Fruit fly (Drosophila melanogaster) whole organism, embryonic: ENCODE measurements around the gene ClC-c.

ENCODE experiments used
- Antp ChIP-seq: fragments of 200-800 bp; sonication (Bioruptor generic); optimal IDR thresholded peaks from 3 replicates; lab custom pipeline; 2016; ENCODE audit warnings: missing biosample characterization, missing genetic modification characterization
- Atf6 ChIP-seq: fragments of 200-800 bp; sonication (Bioruptor generic); IDR thresholded peaks from 2 replicates; pipeline ENCODE4 v1.3.6; 2022; ENCODE audit warnings: missing biosample characterization, missing genetic modification characterization
- B-H2 ChIP-seq: fragments of 200-800 bp; sonication (Bioruptor generic); optimal IDR thresholded peaks from 2 replicates; lab custom pipeline; 2018; ENCODE audit warnings: missing biosample characterization, mild to moderate bottlenecking, missing genetic modification characterization
- Bgb ChIP-seq: fragments of 200-800 bp; sonication (Bioruptor generic); IDR thresholded peaks from 2 replicates; pipeline ENCODE4 v1.3.6; 2022; ENCODE audit warnings: missing biosample characterization, missing genetic modification characterization; ENCODE audit not compliant: partially characterized antibody
- BtbVII ChIP-seq: fragments of 200-800 bp; sonication (Bioruptor generic); optimal IDR thresholded peaks from 3 replicates; lab custom pipeline; 2017; ENCODE audit warnings: missing biosample characterization, mild to moderate bottlenecking, missing genetic modification characterization
- CG10543 ChIP-seq: fragments of 200-800 bp; sonication (Bioruptor generic); optimal IDR thresholded peaks from 3 replicates; lab custom pipeline; 2017; ENCODE audit warnings: missing biosample characterization, mild to moderate bottlenecking, missing genetic modification characterization, moderate library complexity
- CG11723 ChIP-seq: fragments of 200-800 bp; sonication (Bioruptor generic); optimal IDR thresholded peaks from 2 replicates; lab custom pipeline; 2017; ENCODE audit warnings: missing biosample characterization, mild to moderate bottlenecking, missing genetic modification characterization
- CG13624 ChIP-seq: fragments of 200-800 bp; sonication (Bioruptor generic); optimal IDR thresholded peaks from 2 replicates; lab custom pipeline; 2016; ENCODE audit warnings: missing biosample characterization, missing genetic modification characterization
- CG16815 ChIP-seq: fragments of 200-800 bp; sonication (Bioruptor generic); optimal IDR thresholded peaks from 3 replicates; lab custom pipeline; 2017; ENCODE audit warnings: missing biosample characterization, mild to moderate bottlenecking, missing genetic modification characterization
- CG1792 ChIP-seq: fragments of 200-800 bp; sonication (Bioruptor generic); optimal IDR thresholded peaks from 2 replicates; lab custom pipeline; 2016; ENCODE audit warnings: missing biosample characterization, missing genetic modification characterization
- CG2129 ChIP-seq: fragments of 200-800 bp; sonication (Bioruptor generic); IDR thresholded peaks from 2 replicates; pipeline ENCODE4 v1.3.6; 2022; ENCODE audit warnings: missing biosample characterization, missing genetic modification characterization; ENCODE audit not compliant: partially characterized antibody
- CG3281 ChIP-seq: fragments of 200-800 bp; sonication (Bioruptor generic); optimal IDR thresholded peaks from 3 replicates; lab custom pipeline; 2017; ENCODE audit warnings: missing biosample characterization, mild to moderate bottlenecking, missing genetic modification characterization
- CG34422 ChIP-seq: fragments of 200-800 bp; sonication (Bioruptor generic); IDR thresholded peaks from 3 replicates; pipeline ENCODE4 v1.3.6; 2022; ENCODE audit warnings: missing biosample characterization, missing genetic modification characterization
- CG6854 ChIP-seq: fragments of 200-800 bp; sonication (Bioruptor generic); optimal IDR thresholded peaks from 3 replicates; lab custom pipeline; 2017; ENCODE audit warnings: missing biosample characterization, mild to moderate bottlenecking, missing genetic modification characterization
- CG7271 ChIP-seq: fragments of 200-800 bp; sonication (Bioruptor generic); optimal IDR thresholded peaks from 2 replicates; lab custom pipeline; 2018; ENCODE audit warnings: missing biosample characterization, mild to moderate bottlenecking, missing genetic modification characterization, moderate library complexity
- CG8359 ChIP-seq: fragments of 200-800 bp; sonication (Bioruptor generic); optimal IDR thresholded peaks from 2 replicates; lab custom pipeline; 2017; ENCODE audit warnings: missing biosample characterization, mild to moderate bottlenecking, missing genetic modification characterization, borderline replicate concordance
- CG8388 ChIP-seq: fragments of 200-800 bp; sonication (Bioruptor generic); optimal IDR thresholded peaks from 2 replicates; lab custom pipeline; 2019; ENCODE audit warnings: missing biosample characterization, mild to moderate bottlenecking, missing genetic modification characterization, moderate library complexity
- CG8765 ChIP-seq: fragments of 200-800 bp; sonication (Bioruptor generic); IDR thresholded peaks from 2 replicates; pipeline ENCODE4 v1.3.6; 2022; ENCODE audit warnings: missing biosample characterization, missing genetic modification characterization
- CG9215 ChIP-seq: fragments of 200-800 bp; sonication (Bioruptor generic); IDR thresholded peaks from 2 replicates; pipeline ENCODE4 v1.3.6; 2022; ENCODE audit warnings: missing biosample characterization, missing genetic modification characterization
- CkIIα-i1 ChIP-seq: fragments of 200-800 bp; sonication (Bioruptor generic); IDR thresholded peaks from 2 replicates; pipeline ENCODE4 v1.3.6; 2022; ENCODE audit warnings: missing biosample characterization, missing genetic modification characterization
- Doc3 ChIP-seq: fragments of 200-800 bp; sonication (Bioruptor generic); IDR thresholded peaks from 3 replicates; pipeline ENCODE4 v1.3.6; 2022; ENCODE audit warnings: missing biosample characterization, missing genetic modification characterization; ENCODE audit not compliant: partially characterized antibody
- Lhr ChIP-seq: fragments of 200-800 bp; sonication (Bioruptor generic); optimal IDR thresholded peaks from 3 replicates; lab custom pipeline; 2017; ENCODE audit warnings: mild to moderate bottlenecking, missing biosample characterization, missing genetic modification reagents, missing genetic modification characterization
- Spps ChIP-seq: fragments of 200-800 bp; sonication (Bioruptor generic); optimal IDR thresholded peaks from 2 replicates; lab custom pipeline; 2018; ENCODE audit warnings: missing biosample characterization, mild to moderate bottlenecking, missing genetic modification characterization
- Usf ChIP-seq: fragments of 200-800 bp; sonication (Bioruptor generic); optimal IDR thresholded peaks from 2 replicates; lab custom pipeline; 2017; ENCODE audit warnings: missing genotype, missing biosample characterization, missing genetic modification characterization
- Xrp1 ChIP-seq: fragments of 200-800 bp; sonication (Bioruptor generic); IDR thresholded peaks from 2 replicates; pipeline ENCODE4 v1.3.6; 2022; ENCODE audit warnings: missing biosample characterization, missing genetic modification characterization
- al ChIP-seq: fragments of 200-800 bp; sonication (Bioruptor generic); IDR thresholded peaks from 2 replicates; pipeline ENCODE4 v1.3.6; 2022; ENCODE audit warnings: missing biosample characterization, missing genetic modification characterization
- ara ChIP-seq: fragments of 200-800 bp; sonication (Bioruptor generic); IDR thresholded peaks from 2 replicates; pipeline ENCODE4 v1.3.6; 2022; ENCODE audit warnings: missing biosample characterization, missing genetic modification characterization
- bsh ChIP-seq, 2 experiments: fragments of 200-800 bp; sonication (Bioruptor generic); optimal IDR thresholded peaks; 2 replicates each; lab custom pipeline; 2017 to 2018; ENCODE audit warnings: mild to moderate bottlenecking in 2 of 2, missing biosample characterization in 2 of 2, missing genetic modification characterization in 2 of 2, moderate library complexity in 1 of 2
- cg ChIP-seq: fragments of 200-800 bp; sonication (Bioruptor generic); optimal IDR thresholded peaks from 3 replicates; lab custom pipeline; 2019; ENCODE audit warnings: missing biosample characterization, mild to moderate bottlenecking, missing genetic modification characterization, moderate library complexity
- chinmo ChIP-seq: fragments of 200-800 bp; sonication (Bioruptor generic); IDR thresholded peaks from 4 replicates; pipeline ENCODE4 v1.3.6; 2022; ENCODE audit warnings: missing biosample characterization, missing genetic modification characterization; ENCODE audit not compliant: partially characterized antibody
- da ChIP-seq: fragments of 200-800 bp; sonication (Bioruptor generic); optimal IDR thresholded peaks from 2 replicates; lab custom pipeline; 2016; ENCODE audit warnings: missing biosample characterization, missing genetic modification characterization
- emc ChIP-seq: fragments of 200-800 bp; sonication (Bioruptor generic); optimal IDR thresholded peaks from 2 replicates; lab custom pipeline; 2016; ENCODE audit warnings: missing biosample characterization, missing genetic modification characterization
- eve ChIP-seq, 2 experiments: fragments of >200 bp; optimal IDR thresholded peaks; 2 replicates each; lab custom pipeline; 2017; ENCODE audit warnings: missing biosample characterization in 2 of 2, missing genetic modification characterization in 2 of 2
- grn ChIP-seq: fragments of 200-800 bp; sonication (Bioruptor generic); optimal IDR thresholded peaks from 3 replicates; lab custom pipeline; 2017; ENCODE audit warnings: missing biosample characterization, missing genetic modification characterization
- gro ChIP-seq: fragments of 200-800 bp; sonication (Bioruptor generic); optimal IDR thresholded peaks from 2 replicates; lab custom pipeline; 2016; ENCODE audit warnings: missing biosample characterization, missing genetic modification characterization
- ind ChIP-seq: fragments of 200-800 bp; sonication (Bioruptor generic); optimal IDR thresholded peaks from 3 replicates; lab custom pipeline; 2016; ENCODE audit warnings: missing biosample characterization, missing genetic modification characterization
- insv ChIP-seq, 2 experiments: fragments of 200-800 bp; sonication (Bioruptor generic); optimal IDR thresholded peaks; 3 replicates each; lab custom pipeline; 2016 to 2018; ENCODE audit warnings: missing biosample characterization in 2 of 2, missing genetic modification characterization in 2 of 2
- maf-S ChIP-seq: fragments of 200-800 bp; sonication (Bioruptor generic); optimal IDR thresholded peaks from 2 replicates; lab custom pipeline; 2016; ENCODE audit warnings: missing biosample characterization, missing genetic modification characterization
- p53 ChIP-seq: fragments of 200-800 bp; sonication (Bioruptor generic); optimal IDR thresholded peaks from 2 replicates; lab custom pipeline; 2016; ENCODE audit warnings: missing biosample characterization, missing genetic modification characterization
- ranshi ChIP-seq: fragments of 200-800 bp; sonication (Bioruptor generic); IDR thresholded peaks from 2 replicates; pipeline ENCODE4 v1.3.6; 2022; ENCODE audit warnings: missing biosample characterization, missing genetic modification characterization
- rib ChIP-seq: fragments of 200-800 bp; sonication (Bioruptor generic); IDR thresholded peaks from 2 replicates; pipeline ENCODE4 v1.3.6; 2022; ENCODE audit warnings: missing biosample characterization, missing genetic modification characterization
- scrt ChIP-seq: fragments of 200-800 bp; sonication (Bioruptor generic); optimal IDR thresholded peaks from 2 replicates; lab custom pipeline; 2018; ENCODE audit warnings: missing biosample characterization, mild to moderate bottlenecking, missing genetic modification characterization, moderate library complexity
- sens ChIP-seq: fragments of 200-800 bp; sonication (Bioruptor generic); peaks from one replicate; lab custom pipeline; 2016; ENCODE audit warnings: missing biosample characterization, missing genetic modification characterization
- slou ChIP-seq: fragments of 200-800 bp; sonication (Bioruptor generic); optimal IDR thresholded peaks from 3 replicates; lab custom pipeline; 2016; ENCODE audit warnings: missing biosample characterization, missing genetic modification characterization
- slp2 ChIP-seq: fragments of 200-800 bp; sonication (Bioruptor generic); optimal IDR thresholded peaks from 2 replicates; lab custom pipeline; 2016; ENCODE audit warnings: missing biosample characterization, missing genetic modification characterization
- sr ChIP-seq: fragments of 200-800 bp; sonication (Bioruptor generic); IDR thresholded peaks from 3 replicates; pipeline ENCODE4 v1.3.6; 2022; ENCODE audit warnings: missing biosample characterization, missing genetic modification characterization
- tll ChIP-seq, 2 experiments: fragments of 200-800 bp in 1 of 2; fragments of >200 bp in 1 of 2; sonication (Bioruptor generic) in 1 of 2; optimal IDR thresholded peaks; 2 replicates each; lab custom pipeline; 2017 to 2019; ENCODE audit warnings: missing biosample characterization in 2 of 2, missing genetic modification characterization in 2 of 2, mild to moderate bottlenecking in 1 of 2, moderate library complexity in 1 of 2
- toy ChIP-seq: fragments of 200-800 bp; sonication (Bioruptor generic); IDR thresholded peaks from 2 replicates; pipeline ENCODE4 v1.3.6; 2022; ENCODE audit warnings: missing biosample characterization, missing genetic modification characterization
- tup ChIP-seq: fragments of 200-800 bp; sonication (Bioruptor generic); optimal IDR thresholded peaks from 2 replicates; lab custom pipeline; 2016; ENCODE audit warnings: missing biosample characterization, mild to moderate bottlenecking, missing genetic modification characterization, moderate library complexity
- wor ChIP-seq: fragments of 200-800 bp; sonication (Bioruptor generic); IDR thresholded peaks from 2 replicates; pipeline ENCODE4 v1.3.6; 2022; ENCODE audit warnings: missing biosample characterization, missing genetic modification characterization

The ClC-c gene

DNA sequence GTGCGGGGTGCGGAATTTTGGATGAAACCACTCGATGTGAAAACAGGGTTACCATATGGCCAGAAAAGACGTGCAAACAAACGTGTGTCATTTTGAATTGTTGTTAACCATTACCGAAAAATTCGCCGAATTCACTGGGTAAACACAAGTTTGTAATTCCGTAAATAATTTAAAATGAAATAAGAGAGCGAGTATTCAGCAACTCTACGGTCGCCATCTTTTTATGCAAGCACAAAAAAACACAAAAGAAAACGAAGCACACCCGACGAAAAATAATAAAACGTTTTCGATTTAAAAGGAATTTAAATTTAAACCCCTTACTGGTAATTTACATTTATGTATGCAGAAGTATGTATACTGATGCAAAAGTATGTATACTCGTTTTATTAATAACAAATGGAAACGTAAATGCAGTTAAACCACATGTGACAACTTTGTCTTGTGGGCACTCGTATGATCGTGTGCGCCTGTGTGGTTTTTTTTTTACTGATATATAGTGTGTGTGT lies 44.4 kb upstream of the ClC-c start (continued):
- TF ChIP-seq grn (GFP tag; lab: Kevin White, UChicago) (no peak), Usf (GFP tag; lab: Kevin White, UChicago) (peak; percentile 76), ranshi (GFP tag; lab: Robert Waterston, UW) (peak; percentile 90), gro (GFP tag; lab: Kevin White, UChicago) (peak; percentile 93), chinmo (GFP tag; lab: Robert Waterston, UW) (no peak), ind (peak; percentile 89), wor (GFP tag; lab: Robert Waterston, UW) (peak; percentile 84), eve (GFP tag; optimal IDR thresholded peaks at IDR 0.05; lab: Kevin White, UChicago) (peak in 1 of 2 experiments; percentile 94), slp2 (GFP tag; lab: Kevin White, UChicago) (peak; percentile 88), rib (GFP tag; lab: Robert Waterston, UW) (peak; percentile 88), cg (GFP tag; lab: Kevin White, UChicago) (peak; percentile 83), CG2129 (GFP tag; lab: Robert Waterston, UW) (no peak), CG7271 (peak; percentile 94), Bgb (GFP tag; lab: Robert Waterston, UW) (no peak), CkIIα-i1 (no peak), Spps (tag; lab: Kevin White, UChicago) (peak; percentile 93), toy (peak; percentile 67), CG8359 (peak; percentile 53), emc (GFP tag; lab: Kevin White, UChicago) (peak; percentile 78), CG16815 (GFP tag; lab: Kevin White, UChicago) (peak; percentile 78), sr (GFP tag; lab: Robert Waterston, UW) (peak; percentile 47; the same call in 1 of the 3 replicates), sens (GFP tag; lab: Kevin White, UChicago) (peak; percentile 99), CG34422 (GFP tag; lab: Robert Waterston, UW) (peak; percentile 92), CG1792 (peak; percentile 89), Lhr (GFP tag; lab: Kevin White, UChicago) (peak; percentile 67), ara (peak; percentile 95), bsh (GFP tag; optimal IDR thresholded peaks at IDR 0.05; lab: Kevin White, UChicago) (peak; percentile 78 to 96), Antp (peak; percentile 72), da (GFP tag; lab: Kevin White, UChicago) (peak; percentile 34), Atf6 (GFP tag; lab: Robert Waterston, UW) (peak; percentile 96), Xrp1 (GFP tag; lab: Robert Waterston, UW) (peak; percentile 96), scrt (GFP tag; lab: Kevin White, UChicago) (peak; percentile 91), CG8388 (peak; percentile 96), B-H2 (GFP tag; lab: Kevin White, UChicago) (peak; percentile 94), CG3281 (GFP tag; lab: Kevin White, UChicago) (peak; percentile 88), CG10543 (peak; percentile 79), CG11723 (GFP tag; lab: Kevin White, UChicago) (peak; percentile 87), CG13624 (GFP tag; lab: Kevin White, UChicago) (peak; percentile 89), al (GFP tag; lab: Robert Waterston, UW) (peak; percentile 82), CG9215 (GFP tag; lab: Robert Waterston, UW) (peak; percentile 80), insv (GFP tag; optimal IDR thresholded peaks at IDR 0.05; lab: Kevin White, UChicago) (peak in 1 of 2 experiments; percentile 20), maf-S (GFP tag; lab: Kevin White, UChicago) (peak; percentile 91), BtbVII (peak; percentile 86), tup (GFP tag; lab: Kevin White, UChicago) (peak; percentile 64), slou (GFP tag; lab: Kevin White, UChicago) (peak; percentile 61), CG6854 (GFP tag; lab: Kevin White, UChicago) (peak; percentile 90), p53 (peak; percentile 73), tll (GFP tag; optimal IDR thresholded peaks at IDR 0.05; lab: Kevin White, UChicago) (peak in 1 of 2 experiments; percentile 0), CG8765 (GFP tag; lab: Robert Waterston, UW) (peak; percentile 74), Doc3 (GFP tag; lab: Robert Waterston, UW) (no peak)
